Worm (Caenorhabditis elegans) whole organism, L4/young adult: ENCODE data around the gene T28D9.11.

ENCODE experiments used
- W03F9.2 ChIP-seq: fragments of 150-350 bp; optimal IDR thresholded peaks from 2 replicates; lab custom pipeline; 2014; ENCODE audit warnings: missing biosample characterization, missing genetic modification characterization
- dao-5 ChIP-seq: sonication (generic microtip); optimal IDR thresholded peaks from 2 replicates; lab custom pipeline; 2016; ENCODE audit warnings: missing genotype, missing genetic modification characterization, moderate library complexity, missing compliant biosample characterization

- TF ChIP-seq W03F9.2 (tag; lab: Kevin White, UChicago) (no peak), dao-5 (tag; lab: Kevin White, UChicago) (no peak)
Measured at ce11 chrII:6475180-6475737, 16.5 kb downstream of the T28D9.11 start, which contains the start of gene T28D9.16.
